Worm (Caenorhabditis elegans): ENCODE measurements around the gene ZK945.7.

- TF ChIP-seq nhr-47 (tag; optimal IDR thresholded peaks at IDR 0.05) = no peak
- no peak for TF ChIP-seq ztf-11 (tag; optimal IDR thresholded peaks at IDR 0.05)
- no peak for TF ChIP-seq nhr-12 (tag; optimal IDR thresholded peaks at IDR 0.05)
- TF ChIP-seq nhr-76 (tag; optimal IDR thresholded peaks at IDR 0.05) = no peak
- no peak for TF ChIP-seq ama-1 (optimal IDR thresholded peaks at IDR 0.05)
- TF ChIP-seq pag-3 (tag; optimal IDR thresholded peaks at IDR 0.05; ENCODE audit: borderline replicate concordance, insufficient read depth) = no peak
- TF ChIP-seq pqm-1 (tag; optimal IDR thresholded peaks at IDR 0.05) = no peak
- no peak for TF ChIP-seq egl-27 (tag; optimal IDR thresholded peaks at IDR 0.05)
Measured at ce11 chrII:10116690-10117089, 8.4 kb upstream of the ZK945.7 start.
